Fruit fly (Drosophila melanogaster) whole organism, wandering third instar larva: Measurements from ENCODE around the gene CG15385.
A peak's percentile ranks its signal among the peaks of the same experiment; 100 is the strongest.

Source experiments
- Abd-B ChIP-seq: fragments of >200 bp; optimal IDR thresholded peaks from 2 replicates; lab custom pipeline; 2017; ENCODE audit warnings: missing biosample characterization, missing genetic modification characterization
- CG32264 ChIP-seq: fragments of 200-800 bp; sonication (Bioruptor generic); optimal IDR thresholded peaks from 2 replicates; lab custom pipeline; 2016; ENCODE audit warnings: missing biosample characterization, missing genetic modification characterization
- CG9705 ChIP-seq: fragments of 200-800 bp; sonication (Bioruptor generic); optimal IDR thresholded peaks from 2 replicates; lab custom pipeline; 2018; ENCODE audit warnings: missing biosample characterization, mild to moderate bottlenecking, missing genetic modification characterization
- CrebA ChIP-seq: fragments of 200-800 bp; sonication (Bioruptor generic); optimal IDR thresholded peaks from 2 replicates; lab custom pipeline; 2016; ENCODE audit warnings: missing biosample characterization, mild to moderate bottlenecking, missing genetic modification characterization, borderline replicate concordance
- Dfd ChIP-seq: fragments of >200 bp; optimal IDR thresholded peaks from 2 replicates; lab custom pipeline; 2017; ENCODE audit warnings: missing biosample characterization, missing genetic modification characterization
- Dif ChIP-seq: fragments of 200-275, 200-300 bp; sonication (Bioruptor generic); optimal IDR thresholded peaks from 2 replicates; lab custom pipeline; 2018; ENCODE audit warnings: missing biosample characterization, missing genetic modification characterization; ENCODE audit not compliant: partially characterized antibody
- GATAd ChIP-seq: sonication (Bioruptor generic); optimal IDR thresholded peaks from 2 replicates; lab custom pipeline; 2016; ENCODE audit warnings: missing biosample characterization, missing genetic modification characterization
- HLH106 ChIP-seq: fragments of 200-800 bp; optimal IDR thresholded peaks from 3 replicates; lab custom pipeline; 2019; ENCODE audit warnings: missing biosample characterization, mild to moderate bottlenecking, missing genetic modification characterization, moderate library complexity
- Hnf4 ChIP-seq: fragments of 200-800 bp; sonication (Bioruptor generic); optimal IDR thresholded peaks from 2 replicates; lab custom pipeline; 2016; ENCODE audit warnings: missing biosample characterization, mild to moderate bottlenecking, missing genetic modification characterization
- Hr78 ChIP-seq: fragments of >200 bp; optimal IDR thresholded peaks from 2 replicates; lab custom pipeline; 2017; ENCODE audit warnings: missing biosample characterization, missing genetic modification characterization
- Hr83 ChIP-seq: fragments of 200-300 bp; sonication (Bioruptor generic); optimal IDR thresholded peaks from 2 replicates; lab custom pipeline; 2016; ENCODE audit warnings: missing biosample characterization, mild to moderate bottlenecking, missing genetic modification characterization, moderate library complexity; ENCODE audit not compliant: poor library complexity, severe bottlenecking
- Jra ChIP-seq: sonication (Bioruptor generic); optimal IDR thresholded peaks from 2 replicates; lab custom pipeline; 2016; ENCODE audit warnings: missing biosample characterization, missing genetic modification characterization
- Mio ChIP-seq: sonication (Bioruptor generic); optimal IDR thresholded peaks from 2 replicates; lab custom pipeline; 2016; ENCODE audit warnings: missing biosample characterization, missing genetic modification characterization
- Myc ChIP-seq: fragments of >200 bp; optimal IDR thresholded peaks from 2 replicates; lab custom pipeline; 2017
- N ChIP-seq: fragments of >200 bp; optimal IDR thresholded peaks from 2 replicates; lab custom pipeline; 2018; ENCODE audit warnings: missing biosample characterization, missing external identifiers, missing genetic modification characterization
- OdsH ChIP-seq: fragments of 200-800 bp; sonication (Bioruptor generic); optimal IDR thresholded peaks from 2 replicates; lab custom pipeline; 2016; ENCODE audit warnings: missing biosample characterization, mild to moderate bottlenecking, missing genetic modification characterization
- Rel ChIP-seq, 2 experiments: fragments of 200-800 bp; sonication (Bioruptor generic) in 1 of 2; optimal IDR thresholded peaks; 2 replicates in 1 of 2; 3 replicates in 1 of 2; lab custom pipeline; 2016 to 2019; ENCODE audit warnings: mild to moderate bottlenecking in 2 of 2, missing biosample characterization in 2 of 2, missing genetic modification characterization in 2 of 2, moderate library complexity in 1 of 2
- Sp1 ChIP-seq: fragments of 200-800 bp; sonication (Bioruptor generic); optimal IDR thresholded peaks from 3 replicates; lab custom pipeline; 2019; ENCODE audit warnings: missing biosample characterization, mild to moderate bottlenecking, missing genetic modification characterization, moderate library complexity
- Vsx2 ChIP-seq: fragments of 200-300, 225-300 bp; sonication (Bioruptor generic); optimal IDR thresholded peaks from 2 replicates; lab custom pipeline; 2018; ENCODE audit warnings: missing biosample characterization, missing genetic modification characterization; ENCODE audit not compliant: partially characterized antibody
- br ChIP-seq: fragments of 200-800 bp; sonication (Bioruptor generic); optimal IDR thresholded peaks from 2 replicates; lab custom pipeline; 2016; ENCODE audit warnings: missing biosample characterization, missing genetic modification characterization
- brk ChIP-seq: fragments of 200-800 bp; sonication (Bioruptor generic); optimal IDR thresholded peaks from 2 replicates; lab custom pipeline; 2016; ENCODE audit warnings: missing biosample characterization, mild to moderate bottlenecking, missing genetic modification characterization
- dl ChIP-seq, 2 experiments: fragments of 175-275, 200-275 bp in 1 of 2; fragments of 200-275 bp in 1 of 2; sonication (Bioruptor generic); optimal IDR thresholded peaks; lab custom pipeline; 2018; ENCODE audit warnings: mild to moderate bottlenecking in 2 of 2, missing biosample characterization in 2 of 2, missing genetic modification characterization in 2 of 2, moderate library complexity in 2 of 2; ENCODE audit not compliant: partially characterized antibody in 2 of 2, insufficient read depth in 1 of 2
- dmrt93B ChIP-seq: fragments of 200-800 bp; sonication (Bioruptor generic); optimal IDR thresholded peaks from 2 replicates; lab custom pipeline; 2018; ENCODE audit warnings: missing biosample characterization, mild to moderate bottlenecking, missing genetic modification characterization
- dsf ChIP-seq: sonication (Bioruptor generic); optimal IDR thresholded peaks from 2 replicates; lab custom pipeline; 2016; ENCODE audit warnings: missing biosample characterization, missing genetic modification characterization, borderline replicate concordance
- ey ChIP-seq: fragments of 200-800 bp; sonication (Bioruptor generic); optimal IDR thresholded peaks from 2 replicates; lab custom pipeline; 2016; ENCODE audit warnings: missing biosample characterization, missing genetic modification characterization
- foxo ChIP-seq, 2 experiments: fragments of 200-800 bp; sonication (Bioruptor generic); optimal IDR thresholded peaks; 2 replicates in 1 of 2; 3 replicates in 1 of 2; lab custom pipeline; 2016 to 2017; ENCODE audit warnings: missing biosample characterization in 2 of 2, missing genetic modification characterization in 2 of 2
- fru ChIP-seq: fragments of 200-800 bp; sonication (Bioruptor generic); optimal IDR thresholded peaks from 3 replicates; lab custom pipeline; 2016; ENCODE audit warnings: missing biosample characterization, mild to moderate bottlenecking, missing genetic modification characterization
- h ChIP-seq: fragments of 200-800 bp; sonication (Bioruptor generic); optimal IDR thresholded peaks from 3 replicates; lab custom pipeline; 2016; ENCODE audit warnings: missing biosample characterization, mild to moderate bottlenecking, missing genetic modification characterization
- jim ChIP-seq: fragments of 175-275, 200-325 bp; sonication (Bioruptor generic); optimal IDR thresholded peaks from 2 replicates; lab custom pipeline; 2016; ENCODE audit warnings: missing biosample characterization, mild to moderate bottlenecking, missing genetic modification characterization
- lola ChIP-seq: fragments of >200 bp; optimal IDR thresholded peaks from 2 replicates; lab custom pipeline; 2017; ENCODE audit warnings: missing biosample characterization, missing genetic modification characterization
- pan ChIP-seq: fragments of >200 bp; optimal IDR thresholded peaks from 2 replicates; lab custom pipeline; 2017
- psq ChIP-seq: fragments of 200-800 bp; sonication (Bioruptor generic); optimal IDR thresholded peaks from 3 replicates; lab custom pipeline; 2017; ENCODE audit warnings: missing biosample characterization, mild to moderate bottlenecking, missing genetic modification characterization, moderate library complexity
- rgr ChIP-seq: fragments of 200-800 bp; sonication (Bioruptor generic); optimal IDR thresholded peaks from 3 replicates; lab custom pipeline; 2016; ENCODE audit warnings: missing biosample characterization, mild to moderate bottlenecking, missing genetic modification characterization
- sage ChIP-seq: fragments of 200-800 bp; sonication (Bioruptor generic); optimal IDR thresholded peaks from 2 replicates; lab custom pipeline; 2016; ENCODE audit warnings: missing biosample characterization, mild to moderate bottlenecking, missing genetic modification characterization
- sv ChIP-seq: fragments of 200-800 bp; sonication (Bioruptor generic); optimal IDR thresholded peaks from 3 replicates; lab custom pipeline; 2016; ENCODE audit warnings: missing biosample characterization, missing genetic modification characterization
- tai ChIP-seq: sonication (Bioruptor generic); optimal IDR thresholded peaks from 2 replicates; lab custom pipeline; 2016; ENCODE audit warnings: missing biosample characterization, missing genetic modification characterization
- usp ChIP-seq: fragments of >200 bp; optimal IDR thresholded peaks from 2 replicates; lab custom pipeline; 2017; ENCODE audit warnings: missing biosample characterization, missing genetic modification characterization
- woc ChIP-seq: sonication (Bioruptor generic); optimal IDR thresholded peaks from 2 replicates; lab custom pipeline; 2016; ENCODE audit warnings: missing biosample characterization, mild to moderate bottlenecking, missing genetic modification characterization

The CG15385 gene

DNA sequence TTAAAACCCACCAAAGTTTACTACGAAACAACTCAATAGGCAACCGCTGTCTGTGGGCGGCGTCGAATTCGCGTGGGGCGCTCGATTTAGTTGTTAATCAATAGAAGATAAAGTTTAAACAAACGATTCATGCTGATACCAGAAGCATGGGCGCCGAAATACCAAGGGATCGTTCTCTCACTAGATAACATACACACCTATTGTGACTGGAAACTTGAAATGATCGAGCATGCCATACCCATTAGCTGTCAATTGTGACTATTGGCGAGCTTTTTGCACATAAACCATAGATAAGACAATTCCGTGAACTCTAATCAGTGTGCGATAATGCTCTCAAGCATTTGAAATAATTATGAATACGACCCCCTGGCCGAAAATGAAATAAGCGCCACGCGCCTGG, 33.0 kb downstream of the CG15385 start:
- TF ChIP-seq fru (GFP tag; lab: Kevin White, UChicago) (no peak), Dfd (GFP tag; lab: Kevin White, UChicago) (no peak), Hr83 (no peak), CrebA (GFP tag; lab: Kevin White, UChicago) (no peak), h (peak; percentile 30), foxo (GFP tag; optimal IDR thresholded peaks at IDR 0.05; lab: Kevin White, UChicago) (no peak), dmrt93B (GFP tag; lab: Kevin White, UChicago) (no peak), sv (GFP tag; lab: Kevin White, UChicago) (peak; percentile 37), woc (no peak), Mio (GFP tag; lab: Kevin White, UChicago) (no peak), Rel (GFP tag; optimal IDR thresholded peaks at IDR 0.05; lab: Kevin White, UChicago) (no peak), Rel (tag; optimal IDR thresholded peaks at IDR 0.05; lab: Kevin White, UChicago) (no peak), dl (GFP tag; optimal IDR thresholded peaks at IDR 0.05; lab: Kevin White, UChicago; ENCODE audit: insufficient read depth in 1 of 2, partially characterized antibody in 2 of 2) (no peak), Hnf4 (GFP tag; lab: Kevin White, UChicago) (no peak), CG32264 (GFP tag; lab: Kevin White, UChicago) (no peak), usp (GFP tag; lab: Kevin White, UChicago) (no peak), jim (GFP tag; lab: Kevin White, UChicago) (no peak), Dif (GFP tag; lab: Kevin White, UChicago) (no peak)

DNA sequence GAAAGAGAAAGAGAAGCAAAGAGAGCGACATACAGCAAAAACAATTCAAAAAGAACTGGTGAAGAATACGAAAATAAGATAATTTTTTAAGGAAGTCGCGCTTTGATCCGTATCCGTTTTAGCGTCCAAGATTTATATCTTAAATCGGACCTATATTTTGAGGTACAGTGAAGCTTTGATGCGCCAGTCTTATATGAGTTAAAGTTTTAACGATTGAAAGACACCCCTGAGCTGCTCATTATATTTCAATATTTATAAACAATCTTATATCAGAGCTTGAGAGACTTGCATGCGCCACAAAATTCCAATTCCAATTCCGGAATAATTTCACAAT, 33.6 kb downstream of the CG15385 start:
- TF ChIP-seq Dfd (GFP tag; lab: Kevin White, UChicago) (no peak), foxo (GFP tag; optimal IDR thresholded peaks at IDR 0.05; lab: Kevin White, UChicago) (peak; percentile 14 to 34), ey (peak; percentile 13), fru (GFP tag; lab: Kevin White, UChicago) (no peak)

DNA sequence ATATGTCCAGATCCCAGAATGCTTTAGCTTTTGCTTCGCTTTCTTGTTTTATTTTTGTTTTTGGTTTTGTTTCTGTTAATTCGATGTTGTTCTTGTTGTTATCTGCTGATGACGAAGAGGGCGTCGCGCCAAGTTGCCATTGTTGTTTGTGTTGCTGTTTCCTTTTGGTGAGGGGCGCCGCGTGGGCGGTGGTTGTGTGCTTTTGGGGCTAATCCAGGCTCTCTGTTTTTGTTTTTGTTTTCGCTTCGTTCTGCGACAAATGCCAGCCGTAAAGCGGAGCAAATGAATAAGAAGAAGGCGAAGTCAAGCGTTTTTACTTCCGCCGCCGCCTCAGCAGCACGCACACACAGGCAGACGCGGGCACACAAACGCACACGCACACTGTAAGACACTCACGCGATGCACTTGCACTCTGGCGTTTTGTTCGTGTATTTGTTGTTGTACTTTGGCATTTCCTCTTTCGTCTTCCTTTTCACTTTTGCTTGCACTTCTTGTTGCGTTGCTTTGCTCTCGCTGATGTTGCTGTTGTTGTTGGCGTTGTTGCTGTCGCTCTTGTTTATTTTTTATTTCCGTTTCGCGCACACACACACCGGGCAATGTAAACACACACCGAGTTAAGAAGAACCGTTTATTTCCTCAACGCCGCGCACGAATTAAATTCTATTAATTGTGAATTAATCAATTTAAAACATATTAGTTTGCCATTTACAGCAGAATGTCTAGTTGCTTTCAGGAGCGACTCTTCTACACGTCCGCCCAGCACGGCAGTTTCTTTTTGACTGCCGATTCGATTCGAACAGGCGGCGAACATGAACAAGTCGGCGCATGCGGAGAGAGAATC, 34.2 kb downstream of the CG15385 start, which contains the start of gene aop:
TSS of gene aop (minus strand) at position 786 of the 841 bp plus-strand sequence.
- peak; percentile 18 for TF ChIP-seq HLH106 (tag; lab: Kevin White, UChicago)
- TF ChIP-seq Dfd (GFP tag; lab: Kevin White, UChicago) = peak; percentile 50
- TF ChIP-seq pan (lab: Kevin White, UChicago) = no peak
- no peak for TF ChIP-seq dmrt93B (GFP tag; lab: Kevin White, UChicago)
- no peak for TF ChIP-seq GATAd
- TF ChIP-seq Abd-B (GFP tag; lab: Kevin White, UChicago) = no peak
- TF ChIP-seq brk (GFP tag; lab: Kevin White, UChicago) = no peak
- no peak for TF ChIP-seq lola
- TF ChIP-seq Hnf4 (GFP tag; lab: Kevin White, UChicago) = peak; percentile 4
- no peak for TF ChIP-seq usp (GFP tag; lab: Kevin White, UChicago)
- peak; percentile 67 for TF ChIP-seq Sp1 (GFP tag; lab: Kevin White, UChicago)
- TF ChIP-seq dsf (GFP tag; lab: Kevin White, UChicago) = no peak
- TF ChIP-seq Hr83 = peak; percentile 50
- TF ChIP-seq OdsH (GFP tag; lab: Kevin White, UChicago) = no peak
- TF ChIP-seq Jra = no peak
- no peak for TF ChIP-seq br (GFP tag; lab: Kevin White, UChicago)
- no peak for TF ChIP-seq Mio (GFP tag; lab: Kevin White, UChicago)
- TF ChIP-seq CG32264 (GFP tag; lab: Kevin White, UChicago) = no peak
- TF ChIP-seq Hr78 (GFP tag; lab: Kevin White, UChicago) = no peak
- peak; percentile 68 for TF ChIP-seq Dif (GFP tag; lab: Kevin White, UChicago)
- TF ChIP-seq woc = no peak
- no peak for TF ChIP-seq ey
- no peak for TF ChIP-seq Rel (GFP tag; optimal IDR thresholded peaks at IDR 0.05; lab: Kevin White, UChicago)
- peak; percentile 63 for TF ChIP-seq Rel (tag; optimal IDR thresholded peaks at IDR 0.05; lab: Kevin White, UChicago)
- no peak for TF ChIP-seq Myc (lab: Kevin White, UChicago)
- TF ChIP-seq CrebA (GFP tag; lab: Kevin White, UChicago) = no peak
- peak; percentile 59 for TF ChIP-seq rgr (GFP tag; lab: Kevin White, UChicago)
- TF ChIP-seq sage = no peak
- no peak for TF ChIP-seq sv (GFP tag; lab: Kevin White, UChicago)
- TF ChIP-seq tai (GFP tag; lab: Kevin White, UChicago) = no peak
- no peak for TF ChIP-seq N (GFP tag; lab: Kevin White, UChicago)
- no peak for TF ChIP-seq jim (GFP tag; lab: Kevin White, UChicago)
- peak; percentile 50 for TF ChIP-seq h
- TF ChIP-seq CG9705 = no peak
- peak; percentile 11 for TF ChIP-seq fru (GFP tag; lab: Kevin White, UChicago)
- no peak for TF ChIP-seq foxo (GFP tag; optimal IDR thresholded peaks at IDR 0.05; lab: Kevin White, UChicago)
- peak; percentile 95 for TF ChIP-seq psq (GFP tag; lab: Kevin White, UChicago)
- peak in 1 of 2 experiments; percentile 74 for TF ChIP-seq dl (GFP tag; optimal IDR thresholded peaks at IDR 0.05; lab: Kevin White, UChicago; ENCODE audit: insufficient read depth in 1 of 2, partially characterized antibody in 2 of 2)
- TF ChIP-seq Vsx2 = peak; percentile 54
- TF ChIP-seq, all 38 proteins: peak for 13
